Worm (Caenorhabditis elegans): ENCODE data around the gene josd-1.

josd-1 gene

DNA sequence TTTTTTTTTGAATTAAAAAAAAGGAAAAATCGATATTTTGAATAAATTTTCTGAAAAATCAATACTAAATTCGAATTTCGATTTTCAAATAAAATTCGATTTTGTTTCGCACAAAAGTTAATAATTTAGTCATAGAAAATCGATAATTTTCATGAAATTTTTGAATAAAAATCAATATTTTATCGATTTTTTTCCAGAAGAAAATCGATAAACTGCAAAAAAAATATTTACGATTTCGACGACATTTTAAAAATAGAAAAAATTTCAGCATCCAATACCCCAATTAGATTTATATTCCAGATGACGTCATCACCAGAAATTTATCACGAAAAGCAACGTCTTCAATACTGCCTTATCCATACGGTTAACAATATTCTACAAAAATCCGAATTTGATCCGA lies at the start of gene josd-1:
TSS of gene josd-1 (plus strand) at position 301 of the 400 bp plus-strand sequence.
- TF ChIP-seq klf-2 (GFP tag; conservative IDR thresholded peaks at IDR 0.05) (no peak), T22C8.4 (GFP tag; IDR thresholded peaks at IDR 0.05) (no peak; the same call in 1 of the 2 replicates), med-1 (GFP tag; optimal IDR thresholded peaks at IDR 0.05; ENCODE audit: insufficient read depth) (no peak), flt-1 (GFP tag; IDR thresholded peaks at IDR 0.05) (no peak), ztf-29 (GFP tag; IDR thresholded peaks at IDR 0.05) (no peak), ztf-23 (GFP tag; IDR thresholded peaks at IDR 0.05) (no peak), ref-1 (GFP tag; conservative IDR thresholded peaks at IDR 0.05) (no peak), cog-1 (tag; optimal IDR thresholded peaks at IDR 0.05) (no peak), tab-1 (GFP tag; IDR thresholded peaks at IDR 0.05) (no peak)

DNA sequence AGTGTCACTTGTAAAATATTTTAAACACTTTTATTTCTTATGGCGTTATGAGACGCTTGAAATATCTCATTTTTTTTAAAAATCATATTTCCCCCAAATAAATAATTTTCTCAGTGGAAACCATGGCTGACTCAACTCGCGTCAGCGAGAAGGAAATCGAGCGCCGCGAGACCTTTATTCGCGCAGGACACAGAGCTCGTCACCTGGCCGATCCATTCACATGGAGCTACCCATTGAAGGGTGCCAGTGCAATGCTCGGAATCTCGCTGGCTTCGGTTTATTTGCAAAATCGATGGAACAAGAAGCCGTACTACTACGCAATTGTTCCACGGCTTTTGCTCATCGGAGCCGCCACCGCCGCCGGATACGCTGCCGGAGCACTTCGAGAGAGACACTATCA lies 49.7 kb upstream of the josd-1 start, which contains the start of gene nduc-2:
TSS of gene nduc-2 (plus strand) at position 113 of the 400 bp plus-strand sequence.
- TF ChIP-seq ztf-29 (GFP tag; IDR thresholded peaks at IDR 0.05) (no peak), ztf-23 (GFP tag; IDR thresholded peaks at IDR 0.05) (no peak), tab-1 (GFP tag; IDR thresholded peaks at IDR 0.05) (no peak), klf-2 (GFP tag; conservative IDR thresholded peaks at IDR 0.05) (no peak), ref-1 (GFP tag; conservative IDR thresholded peaks at IDR 0.05) (no peak), flt-1 (GFP tag; IDR thresholded peaks at IDR 0.05) (no peak), med-1 (GFP tag; optimal IDR thresholded peaks at IDR 0.05; ENCODE audit: insufficient read depth) (no peak)

DNA sequence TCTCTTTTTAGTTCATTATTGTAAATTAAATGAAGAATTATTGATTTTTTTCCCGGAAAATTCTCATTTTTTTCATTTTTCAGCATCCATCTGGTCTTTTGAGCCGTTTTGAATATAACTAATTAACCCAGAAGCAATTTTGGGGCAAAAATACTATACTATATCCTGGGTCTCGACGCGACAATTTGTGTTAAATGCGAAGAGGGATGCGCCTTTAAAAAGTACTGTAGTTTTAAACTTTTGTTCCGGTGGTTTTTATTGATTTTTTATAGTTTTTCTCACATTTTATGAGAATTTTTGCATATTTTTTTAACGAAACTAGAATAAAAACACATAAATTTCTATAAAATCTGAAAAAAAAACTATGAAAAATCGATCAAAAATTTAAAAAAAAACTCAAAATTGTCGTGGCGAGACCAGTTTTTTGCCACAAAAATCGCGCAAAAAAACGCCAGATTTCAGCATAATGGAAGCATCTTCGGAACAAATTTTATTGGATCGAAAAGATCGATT lies 48.4 kb upstream of the josd-1 start, which contains the start of gene tbcc-1:
TSS of gene tbcc-1 (plus strand) at position 463 of the 513 bp plus-strand sequence.
- TF ChIP-seq ref-1 (GFP tag; conservative IDR thresholded peaks at IDR 0.05) (no peak), ztf-23 (GFP tag; IDR thresholded peaks at IDR 0.05) (no peak), flt-1 (GFP tag; IDR thresholded peaks at IDR 0.05) (no peak), tab-1 (GFP tag; IDR thresholded peaks at IDR 0.05) (no peak), T22C8.4 (GFP tag; IDR thresholded peaks at IDR 0.05) (0 out of 2 replicates have a peak, but pooled peaks have one; percentile 8), cog-1 (tag; optimal IDR thresholded peaks at IDR 0.05) (no peak), klf-2 (GFP tag; conservative IDR thresholded peaks at IDR 0.05) (no peak)

DNA sequence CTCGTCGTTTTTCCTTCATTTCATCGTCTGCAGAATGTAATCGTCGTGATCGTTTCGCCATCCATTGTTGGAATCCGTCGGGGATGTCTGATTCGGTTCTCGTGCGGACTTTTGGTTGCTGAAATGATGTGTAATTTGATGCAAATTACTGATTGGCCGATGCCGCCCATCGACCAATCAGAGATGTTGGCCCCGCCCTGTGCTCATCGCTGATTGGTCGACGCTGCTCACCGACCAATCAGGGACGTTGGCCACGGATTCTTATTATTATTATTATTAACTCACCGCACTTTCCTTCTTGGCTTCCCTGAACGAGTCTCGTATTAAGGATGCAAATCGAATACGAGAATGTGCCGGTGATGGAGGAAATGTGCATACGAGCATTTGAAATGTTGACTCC lies 42.4 kb upstream of the josd-1 start:
- TF ChIP-seq klf-2 (GFP tag; conservative IDR thresholded peaks at IDR 0.05), result no peak
- no peak for TF ChIP-seq ref-1 (GFP tag; conservative IDR thresholded peaks at IDR 0.05)
- TF ChIP-seq T22C8.4 (GFP tag; IDR thresholded peaks at IDR 0.05), result no peak
- no peak for TF ChIP-seq flt-1 (GFP tag; IDR thresholded peaks at IDR 0.05)
- no peak for TF ChIP-seq cog-1 (tag; optimal IDR thresholded peaks at IDR 0.05)
- no peak for TF ChIP-seq ztf-29 (GFP tag; IDR thresholded peaks at IDR 0.05)
- no peak for TF ChIP-seq med-1 (GFP tag; optimal IDR thresholded peaks at IDR 0.05; ENCODE audit: insufficient read depth)
- TF ChIP-seq ztf-23 (GFP tag; IDR thresholded peaks at IDR 0.05), result no peak
- TF ChIP-seq tab-1 (GFP tag; IDR thresholded peaks at IDR 0.05), result no peak

DNA sequence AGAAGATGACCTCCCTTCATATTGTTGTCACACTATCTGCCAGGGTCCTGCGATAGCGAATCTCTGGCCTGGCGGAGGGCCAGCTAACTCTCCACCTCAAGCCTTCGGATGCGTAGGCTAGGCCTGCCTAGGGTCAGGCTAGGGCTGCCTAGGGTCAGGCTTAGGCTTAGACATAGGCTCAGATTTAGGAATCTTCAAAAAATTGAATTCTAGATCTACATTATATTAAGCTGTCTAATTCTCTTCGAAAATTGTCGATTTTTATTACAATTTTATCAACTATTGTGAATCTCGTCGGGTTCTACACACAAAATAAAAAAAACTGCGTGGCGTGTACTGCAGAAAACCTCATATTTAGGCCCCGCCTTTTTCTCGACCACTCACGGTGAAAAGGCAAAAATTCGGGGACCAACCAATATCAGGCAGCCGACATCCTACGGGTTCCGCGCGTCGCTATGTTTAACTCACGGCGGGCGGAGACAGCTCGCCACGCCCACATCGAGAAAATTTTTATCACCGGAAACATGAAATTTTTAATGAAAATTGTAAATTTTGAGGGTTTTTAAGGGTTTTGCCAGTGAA lies 40.9 kb upstream of the josd-1 start:
- TF ChIP-seq flt-1 (GFP tag; IDR thresholded peaks at IDR 0.05), result 0 out of 2 replicates have a peak, but pooled peaks have one; percentile 5
- no peak for TF ChIP-seq ztf-23 (GFP tag; IDR thresholded peaks at IDR 0.05)
- no peak for TF ChIP-seq T22C8.4 (GFP tag; IDR thresholded peaks at IDR 0.05)
- TF ChIP-seq klf-2 (GFP tag; conservative IDR thresholded peaks at IDR 0.05), result no peak
- 0 out of 2 replicates have a peak, but pooled peaks have one; percentile 42 for TF ChIP-seq ztf-29 (GFP tag; IDR thresholded peaks at IDR 0.05)
- TF ChIP-seq ref-1 (GFP tag; conservative IDR thresholded peaks at IDR 0.05), result no peak
- no peak for TF ChIP-seq tab-1 (GFP tag; IDR thresholded peaks at IDR 0.05)
- no peak for TF ChIP-seq cog-1 (tag; optimal IDR thresholded peaks at IDR 0.05)
- no peak for TF ChIP-seq med-1 (GFP tag; optimal IDR thresholded peaks at IDR 0.05; ENCODE audit: insufficient read depth)

DNA sequence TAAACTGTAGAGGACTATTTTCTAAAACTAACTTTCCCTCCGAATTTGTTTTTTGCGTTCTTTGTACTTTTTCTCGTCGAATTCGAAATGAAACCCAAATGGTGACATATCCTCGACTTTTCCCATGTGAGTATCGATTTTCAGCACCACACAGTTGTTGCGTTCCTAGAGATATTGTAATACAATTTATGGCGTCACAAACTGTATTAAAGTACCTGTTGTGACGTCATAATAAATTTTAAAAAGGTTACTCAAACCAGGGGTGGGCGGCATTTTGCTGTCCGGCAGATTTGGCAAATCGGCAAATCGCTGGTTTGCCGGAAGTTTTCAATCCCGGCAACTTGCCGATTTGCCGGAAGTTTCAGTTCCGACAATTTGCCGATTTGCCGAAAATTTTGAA lies 35.7 kb upstream of the josd-1 start:
- TF ChIP-seq cog-1 (tag; optimal IDR thresholded peaks at IDR 0.05), result no peak
- no peak for TF ChIP-seq ref-1 (GFP tag; conservative IDR thresholded peaks at IDR 0.05)
- TF ChIP-seq tab-1 (GFP tag; IDR thresholded peaks at IDR 0.05), result 0 out of 2 replicates have a peak, but pooled peaks have one; percentile 33

DNA sequence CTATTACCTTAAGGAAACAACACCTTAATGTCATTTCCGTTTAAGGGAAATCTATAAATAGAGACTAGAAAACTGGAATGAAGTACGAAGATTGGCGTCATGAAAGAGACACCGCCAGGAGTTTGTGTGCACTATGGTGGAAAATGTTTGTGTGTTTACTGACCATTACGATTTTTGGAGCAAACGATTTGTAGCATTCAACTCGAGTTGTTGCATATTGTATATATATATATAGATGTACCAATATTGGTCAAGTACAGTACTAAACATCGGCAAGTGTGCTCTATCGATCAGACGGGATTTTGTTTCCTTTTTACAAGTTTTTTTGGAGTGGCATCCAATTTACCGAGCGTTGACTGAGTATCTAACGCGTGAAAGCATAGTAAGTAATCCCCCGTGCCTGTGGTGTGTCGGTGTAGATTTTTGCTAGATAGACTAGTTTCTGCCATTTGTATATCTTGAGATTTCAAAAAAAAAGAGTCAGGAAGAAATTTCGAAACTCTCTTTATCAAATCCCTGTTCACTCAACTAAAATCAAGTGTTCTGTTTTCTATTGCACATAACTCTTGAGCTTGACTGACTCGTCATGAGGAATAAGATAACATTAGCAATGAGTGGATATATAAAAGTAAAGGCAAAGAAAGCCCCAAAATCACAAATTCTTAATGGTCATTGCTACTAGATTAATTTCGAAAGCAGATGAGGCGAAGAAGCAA lies 34.5 kb upstream of the josd-1 start, which contains the start of the genes twk-45 and Y71H2AM.25:
TSS of gene twk-45 (minus strand) at position 101 of the 716 bp plus-strand sequence.
TSS of gene Y71H2AM.25 (plus strand) at position 666 of the 716 bp plus-strand sequence.
- TF ChIP-seq ztf-29 (GFP tag; IDR thresholded peaks at IDR 0.05) (no peak), ztf-23 (GFP tag; IDR thresholded peaks at IDR 0.05) (no peak), cog-1 (tag; optimal IDR thresholded peaks at IDR 0.05) (no peak), klf-2 (GFP tag; conservative IDR thresholded peaks at IDR 0.05) (no peak), T22C8.4 (GFP tag; IDR thresholded peaks at IDR 0.05) (no peak), flt-1 (GFP tag; IDR thresholded peaks at IDR 0.05) (no peak)

DNA sequence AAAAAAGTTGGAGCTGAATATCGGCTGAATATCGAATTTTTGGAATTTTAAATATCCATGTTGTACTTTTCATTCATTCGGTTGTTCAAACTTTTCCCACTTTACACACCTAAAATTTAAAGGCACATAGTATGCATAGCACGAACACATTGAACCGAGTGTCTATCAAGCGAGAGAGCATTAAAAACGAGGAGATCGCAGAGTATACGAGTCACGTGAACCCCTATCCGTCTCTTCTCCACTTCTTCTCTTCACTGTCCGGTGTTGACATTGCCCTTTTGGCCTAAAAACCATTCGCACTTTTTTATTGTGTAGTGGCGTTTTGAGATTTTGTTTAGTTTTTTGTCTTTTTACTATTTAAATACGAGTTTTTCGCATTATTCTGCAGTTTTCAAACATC lies 32.0 kb upstream of the josd-1 start:
- TF ChIP-seq flt-1 (GFP tag; IDR thresholded peaks at IDR 0.05) (no peak), ztf-29 (GFP tag; IDR thresholded peaks at IDR 0.05) (no peak), T22C8.4 (GFP tag; IDR thresholded peaks at IDR 0.05) (no peak), klf-2 (GFP tag; conservative IDR thresholded peaks at IDR 0.05) (no peak), tab-1 (GFP tag; IDR thresholded peaks at IDR 0.05) (no peak), med-1 (GFP tag; optimal IDR thresholded peaks at IDR 0.05; ENCODE audit: insufficient read depth) (no peak)

DNA sequence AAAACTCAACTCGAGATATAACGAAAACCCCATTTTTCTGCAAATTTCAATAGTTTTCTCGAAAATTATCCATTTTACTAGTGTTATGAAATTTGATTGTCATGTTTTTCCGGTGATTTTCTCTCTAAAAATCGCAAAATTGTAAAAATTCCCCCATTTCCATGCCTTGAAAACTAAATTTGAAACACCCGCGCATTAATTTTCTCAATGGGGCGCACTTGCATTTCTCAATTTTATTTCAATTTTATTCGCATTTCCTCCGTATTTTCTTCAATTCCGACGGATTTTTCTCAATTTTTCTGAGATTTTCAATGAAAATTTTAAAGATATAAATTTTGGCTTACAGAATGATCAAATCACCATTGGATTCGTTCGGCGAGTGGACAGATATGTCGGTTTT lies 31.4 kb upstream of the josd-1 start, which contains the start of gene Y71H2AM.3:
TSS of gene Y71H2AM.3 (plus strand) at position 347 of the 400 bp plus-strand sequence.
- no peak for TF ChIP-seq med-1 (GFP tag; optimal IDR thresholded peaks at IDR 0.05; ENCODE audit: insufficient read depth)

DNA sequence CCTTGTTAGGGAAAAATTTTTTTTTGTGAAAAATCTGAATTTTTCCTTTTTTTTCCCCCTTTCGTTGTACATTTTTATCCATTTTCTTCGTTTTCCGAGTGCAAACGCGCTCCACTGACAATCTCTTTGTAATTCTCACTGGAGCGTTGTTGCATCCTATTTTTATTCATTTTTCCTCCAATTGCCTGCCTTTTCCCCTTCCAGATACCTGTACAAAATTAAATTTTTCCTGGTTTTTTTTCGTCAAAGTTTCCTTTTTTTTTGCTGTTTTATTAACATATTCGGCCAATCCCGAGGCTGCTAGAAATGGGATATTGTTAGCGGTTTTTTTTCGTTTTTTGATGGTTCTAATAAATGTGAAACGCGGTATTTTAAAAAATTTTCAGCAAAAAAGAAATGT lies 25.0 kb upstream of the josd-1 start:
- TF ChIP-seq med-1 (GFP tag; optimal IDR thresholded peaks at IDR 0.05; ENCODE audit: insufficient read depth) (no peak), ztf-29 (GFP tag; IDR thresholded peaks at IDR 0.05) (no peak), tab-1 (GFP tag; IDR thresholded peaks at IDR 0.05) (no peak), cog-1 (tag; optimal IDR thresholded peaks at IDR 0.05) (no peak), T22C8.4 (GFP tag; IDR thresholded peaks at IDR 0.05) (no peak), ref-1 (GFP tag; conservative IDR thresholded peaks at IDR 0.05) (no peak), flt-1 (GFP tag; IDR thresholded peaks at IDR 0.05) (no peak), klf-2 (GFP tag; conservative IDR thresholded peaks at IDR 0.05) (no peak), ztf-23 (GFP tag; IDR thresholded peaks at IDR 0.05) (no peak)

All from whole organism, midembryonic.